Worm (Caenorhabditis elegans) whole organism, L4 larva: ENCODE results near the gene C02B8.3.

Experiments used
- ama-1 ChIP-seq: fragments of 150-350 bp; optimal IDR thresholded peaks from 2 replicates; lab custom pipeline; 2014; ENCODE audit warnings: inconsistent platforms, mixed read lengths
- ceh-20 ChIP-seq: fragments of 200-800 bp; sonication (Bioruptor generic); IDR thresholded peaks from 2 replicates; pipeline ENCODE4 v1.3.6; 2022; ENCODE audit warnings: missing genetic modification reagents, missing genetic modification characterization, missing compliant biosample characterization
- dpl-1 ChIP-seq: fragments of 150-350 bp; optimal IDR thresholded peaks from 2 replicates; lab custom pipeline; 2014; ENCODE audit warnings: missing biosample characterization, missing genetic modification reagents, missing genetic modification characterization
- fkh-10 ChIP-seq: fragments of 150-350 bp; optimal IDR thresholded peaks from 2 replicates; lab custom pipeline; 2014; ENCODE audit warnings: missing biosample characterization, missing genetic modification reagents, missing genetic modification characterization
- hlh-11 ChIP-seq: fragments of 200-800 bp; sonication (Bioruptor generic); optimal IDR thresholded peaks from 2 replicates; lab custom pipeline; 2018; ENCODE audit warnings: mild to moderate bottlenecking, missing genetic modification characterization, missing compliant biosample characterization
- mdt-29 ChIP-seq: fragments of 200-800 bp; sonication (Bioruptor generic); IDR thresholded peaks from 2 replicates; pipeline ENCODE4 v1.3.6; 2022; ENCODE audit warnings: missing genetic modification reagents, missing genetic modification characterization, missing compliant biosample characterization
- mxl-2 ChIP-seq: fragments of 200-800 bp; sonication (Bioruptor generic); conservative IDR thresholded peaks from 2 replicates; pipeline ENCODE4 v1.3.6; 2022; ENCODE audit warnings: missing genetic modification reagents, missing genetic modification characterization, missing compliant biosample characterization
- nhr-10 ChIP-seq: fragments of 150-350 bp; optimal IDR thresholded peaks from 2 replicates; lab custom pipeline; 2014; ENCODE audit warnings: missing biosample characterization, missing genetic modification characterization
- pha-4 ChIP-seq, 2 experiments: fragments of 150-350 bp in 1 of 2; fragments of 200-800 bp in 1 of 2; sonication (Bioruptor generic) in 1 of 2; IDR thresholded peaks in 1 of 2; optimal IDR thresholded peaks in 1 of 2; 2 replicates each; pipeline versions ENCODE4 v1.3.6 to Lab custom; 2014 to 2022; ENCODE audit warnings: missing genetic modification characterization in 2 of 2, missing genetic modification reagents in 2 of 2, missing biosample characterization in 1 of 2, missing compliant biosample characterization in 1 of 2
- rbr-2 ChIP-seq: sonication (generic microtip); optimal IDR thresholded peaks from 2 replicates; lab custom pipeline; 2016; ENCODE audit warnings: missing genotype, missing genetic modification characterization, missing compliant biosample characterization
- skn-1 ChIP-seq: fragments of 150-350 bp; optimal IDR thresholded peaks from 2 replicates; lab custom pipeline; 2014; ENCODE audit warnings: missing biosample characterization, missing genetic modification characterization
- zag-1 ChIP-seq: fragments of 150-350 bp; optimal IDR thresholded peaks from 2 replicates; lab custom pipeline; 2014; ENCODE audit warnings: missing biosample characterization, missing genetic modification characterization
- zfp-3 ChIP-seq: fragments of 200-800 bp; sonication (Bioruptor generic); conservative IDR thresholded peaks from 2 replicates; pipeline ENCODE4 v1.3.6; 2022; ENCODE audit warnings: missing genetic modification reagents, missing genetic modification characterization, missing compliant biosample characterization

DNA sequence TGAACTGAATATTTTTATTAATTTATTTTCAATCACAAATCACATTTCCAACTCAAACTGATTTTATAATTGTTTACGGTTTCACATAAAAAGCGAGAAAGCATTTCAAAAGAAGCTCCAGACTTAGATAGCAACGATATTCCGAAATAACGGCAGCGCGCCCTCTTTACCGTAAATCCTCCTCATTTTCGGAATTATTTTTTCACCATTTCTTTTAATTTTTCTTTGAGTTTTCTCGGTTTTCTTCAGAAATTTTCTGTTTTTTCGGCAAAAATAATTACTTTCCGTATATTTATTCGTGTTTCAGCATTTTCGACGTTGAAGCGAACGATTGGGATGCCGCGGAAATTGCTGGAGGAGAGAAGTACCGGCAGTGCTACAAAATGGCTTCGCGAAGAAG, 8.2 kb downstream of the C02B8.3 start, which contains the start of gene C02B8.1:
- no peak for TF ChIP-seq rbr-2
- no peak for TF ChIP-seq skn-1 (tag; lab: Kevin White, UChicago)
- TF ChIP-seq ceh-20 (GFP tag; lab: Robert Waterston, UW) = no peak
- no peak for TF ChIP-seq dpl-1 (GFP tag; lab: Kevin White, UChicago)
- TF ChIP-seq hlh-11 (tag; lab: Kevin White, UChicago) = no peak
- no peak for TF ChIP-seq ama-1
- no peak for TF ChIP-seq nhr-10 (tag; lab: Kevin White, UChicago)
- TF ChIP-seq mdt-29 (GFP tag; lab: Robert Waterston, UW) = no peak
- no peak for TF ChIP-seq zag-1
- no peak for TF ChIP-seq mxl-2 (GFP tag; lab: Robert Waterston, UW)
- no peak for TF ChIP-seq pha-4 (GFP tag; IDR thresholded peaks at IDR 0.05; lab: Robert Waterston, UW)
- TF ChIP-seq pha-4 (tag; optimal IDR thresholded peaks at IDR 0.05; lab: Kevin White, UChicago) = no peak
- no peak for TF ChIP-seq fkh-10
- TF ChIP-seq zfp-3 = no peak
